Fruit fly (Drosophila melanogaster): ENCODE results near the gene Cbp20.

The Cbp20 gene

DNA sequence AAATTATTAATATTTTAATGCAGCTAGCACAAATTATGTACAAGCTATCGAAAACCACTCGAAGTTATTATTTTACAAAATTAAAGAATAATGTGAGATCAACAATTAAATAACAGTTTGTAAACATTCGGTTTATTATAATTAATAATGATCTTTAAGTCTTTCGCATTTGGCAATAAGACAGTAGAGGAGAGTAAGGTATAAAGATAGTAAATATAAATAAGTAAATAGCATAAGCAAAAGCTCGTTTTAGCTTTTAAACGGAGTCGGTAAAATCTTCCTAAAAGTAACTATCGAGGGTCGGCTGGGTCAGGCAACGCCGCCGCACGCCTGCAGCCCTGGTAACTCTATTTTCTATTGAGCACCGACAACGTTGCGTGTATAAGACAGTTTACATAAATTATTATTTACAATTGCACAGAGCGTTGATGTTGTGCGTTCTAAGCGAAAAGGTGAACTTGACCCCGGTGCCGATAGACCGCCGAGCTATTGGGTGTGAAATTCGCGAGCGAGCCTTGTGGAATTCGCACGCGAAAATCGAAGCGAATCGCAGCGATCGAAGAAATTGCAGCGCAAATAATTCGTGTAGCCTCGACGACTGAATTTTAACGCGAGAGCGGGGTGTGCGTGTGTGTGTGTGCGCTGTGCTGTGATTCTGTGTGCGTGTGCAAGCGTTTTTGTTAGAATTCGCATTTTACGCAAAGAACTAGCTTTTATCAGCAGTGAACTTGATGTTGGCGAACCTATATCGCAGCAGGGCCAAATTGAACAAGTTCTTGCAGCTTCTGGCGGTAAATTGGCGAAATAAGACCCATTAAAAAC lies 3.2 kb downstream of the Cbp20 start, which contains the start of gene wrd (continued):
- TF ChIP-seq CG6808 (GFP tag; optimal IDR thresholded peaks at IDR 0.05) (no peak), CG8632 (GFP tag; optimal IDR thresholded peaks at IDR 0.05) (no peak), dac (GFP tag; optimal IDR thresholded peaks at IDR 0.05) (no peak), fd59A (GFP tag; optimal IDR thresholded peaks at IDR 0.05) (no peak), acj6 (GFP tag; optimal IDR thresholded peaks at IDR 0.05) (peak; percentile 31), cyc (GFP tag; optimal IDR thresholded peaks at IDR 0.05) (peak; percentile 19), Hr4 (GFP tag; optimal IDR thresholded peaks at IDR 0.05) (peak; percentile 39), CG6276 (GFP tag; optimal IDR thresholded peaks at IDR 0.05) (no peak), lz (GFP tag; optimal IDR thresholded peaks at IDR 0.05) (peak; percentile 34), Hr38 (GFP tag; optimal IDR thresholded peaks at IDR 0.05) (no peak), vri (GFP tag; optimal IDR thresholded peaks at IDR 0.05) (peak; percentile 11), CG31627 (GFP tag; optimal IDR thresholded peaks at IDR 0.05) (peak; percentile 37), Sox14 (GFP tag; optimal IDR thresholded peaks at IDR 0.05) (no peak), CG11762 (GFP tag; optimal IDR thresholded peaks at IDR 0.05; ENCODE audit: insufficient read depth) (peak; percentile 15), CG7368 (GFP tag; optimal IDR thresholded peaks at IDR 0.05) (no peak), CG16779 (tag; optimal IDR thresholded peaks at IDR 0.05) (no peak), CG15336 (GFP tag; IDR thresholded peaks at IDR 0.05) (no peak)

DNA sequence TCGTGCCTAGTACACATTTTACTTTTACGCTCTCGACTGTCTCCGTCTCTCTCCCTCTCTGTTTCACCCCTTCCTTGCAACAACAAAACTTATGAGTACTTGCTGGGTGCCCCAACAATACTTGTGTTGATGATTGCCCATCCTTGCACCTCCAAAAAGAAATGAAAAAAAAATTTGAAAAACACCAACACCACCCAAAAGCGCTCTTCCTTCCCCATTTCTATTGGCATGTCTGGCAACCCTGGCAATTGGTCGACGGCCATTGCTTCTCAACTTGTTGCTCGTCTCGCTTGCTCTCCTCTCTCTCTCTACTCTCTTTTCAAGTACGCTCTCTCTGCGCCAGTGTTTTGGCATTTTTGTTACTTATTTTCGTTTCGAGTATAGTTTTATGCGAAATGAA lies 3.9 kb downstream of the Cbp20 start:
- TF ChIP-seq Lpt (GFP tag; optimal IDR thresholded peaks at IDR 0.05) (peak; percentile 23), Hr4 (GFP tag; optimal IDR thresholded peaks at IDR 0.05) (peak; percentile 11), svp (GFP tag) (no peak), CG6163 (GFP tag; IDR thresholded peaks at IDR 0.05) (peak; percentile 45; the same call in 2 of the 3 replicates), topi (GFP tag; optimal IDR thresholded peaks at IDR 0.05) (peak; percentile 32), esn (GFP tag; optimal IDR thresholded peaks at IDR 0.05) (peak; percentile 49), CG6276 (GFP tag; optimal IDR thresholded peaks at IDR 0.05) (no peak), CG34406 (GFP tag; optimal IDR thresholded peaks at IDR 0.05) (peak; percentile 52), CG10669 (GFP tag; optimal IDR thresholded peaks at IDR 0.05) (no peak), Eip75B (GFP tag; optimal IDR thresholded peaks at IDR 0.05) (no peak), OdsH (GFP tag; optimal IDR thresholded peaks at IDR 0.05) (peak; percentile 33), fkh (GFP tag; optimal IDR thresholded peaks at IDR 0.05) (no peak), CG1621 (tag; optimal IDR thresholded peaks at IDR 0.05) (no peak), dsx (GFP tag; optimal IDR thresholded peaks at IDR 0.05; ENCODE audit: poor library complexity, severe bottlenecking) (peak; percentile 19), CG6792 (GFP tag; optimal IDR thresholded peaks at IDR 0.05) (no peak), Sox14 (GFP tag; optimal IDR thresholded peaks at IDR 0.05) (peak; percentile 38), Gug (GFP tag; IDR thresholded peaks at IDR 0.05) (no peak), CG6854 (GFP tag; optimal IDR thresholded peaks at IDR 0.05) (no peak), Eip93F (GFP tag; optimal IDR thresholded peaks at IDR 0.05) (no peak), CG31627 (GFP tag; optimal IDR thresholded peaks at IDR 0.05) (peak; percentile 29), Hr38 (GFP tag; optimal IDR thresholded peaks at IDR 0.05) (no peak), Blimp-1 (GFP tag; optimal IDR thresholded peaks at IDR 0.05) (no peak), lz (GFP tag; optimal IDR thresholded peaks at IDR 0.05) (no peak), achi (GFP tag; optimal IDR thresholded peaks at IDR 0.05) (peak; percentile 35), CG16779 (tag; optimal IDR thresholded peaks at IDR 0.05) (no peak), CG3032 (tag; optimal IDR thresholded peaks at IDR 0.05) (no peak), CG11762 (GFP tag; optimal IDR thresholded peaks at IDR 0.05; ENCODE audit: insufficient read depth) (peak; percentile 5), acj6 (GFP tag; optimal IDR thresholded peaks at IDR 0.05) (peak; percentile 1), CG3919 (GFP tag; optimal IDR thresholded peaks at IDR 0.05) (peak; percentile 54), Hr39 (GFP tag; optimal IDR thresholded peaks at IDR 0.05) (peak; percentile 25), CG11294 (GFP tag; IDR thresholded peaks at IDR 0.05) (no peak), CG10631 (GFP tag; optimal IDR thresholded peaks at IDR 0.05) (no peak), CG4318 (GFP tag; optimal IDR thresholded peaks at IDR 0.05) (no peak), Sox15 (GFP tag; optimal IDR thresholded peaks at IDR 0.05) (no peak), fd59A (GFP tag; optimal IDR thresholded peaks at IDR 0.05) (no peak), spab (GFP tag; optimal IDR thresholded peaks at IDR 0.05) (no peak), Ets96B (tag; optimal IDR thresholded peaks at IDR 0.05) (no peak), dac (GFP tag; optimal IDR thresholded peaks at IDR 0.05) (no peak), CG32006 (GFP tag; optimal IDR thresholded peaks at IDR 0.05) (peak; percentile 18), ss (GFP tag; optimal IDR thresholded peaks at IDR 0.05) (peak in 1 of 2 experiments; percentile 12), CG6808 (GFP tag; optimal IDR thresholded peaks at IDR 0.05) (peak; percentile 58)
